Fruit fly (Drosophila melanogaster) whole organism, embryonic: ENCODE measurements around the gene CG7627.
A peak's percentile ranks its signal among the peaks of the same experiment; 100 is the strongest.

Source experiments
- B-H1 ChIP-seq: fragments of 200-800 bp; sonication (Bioruptor generic); IDR thresholded peaks from 3 replicates; pipeline ENCODE4 v1.3.6; 2022; ENCODE audit warnings: missing biosample characterization, missing genetic modification characterization
- CG1024 ChIP-seq: fragments of 200-800 bp; sonication (Bioruptor generic); IDR thresholded peaks from 2 replicates; pipeline ENCODE4 v1.3.6; 2022; ENCODE audit warnings: missing biosample characterization, missing genetic modification characterization
- CG12769 ChIP-seq: fragments of 200-800 bp; sonication (Bioruptor generic); optimal IDR thresholded peaks from 2 replicates; lab custom pipeline; 2019; ENCODE audit warnings: missing biosample characterization, mild to moderate bottlenecking, missing genetic modification characterization, moderate library complexity
- CG12942 ChIP-seq: fragments of 200-800 bp; sonication (Bioruptor generic); optimal IDR thresholded peaks from 3 replicates; lab custom pipeline; 2016; ENCODE audit warnings: missing biosample characterization, missing genetic modification characterization
- CG15479 ChIP-seq: fragments of 200-800 bp; sonication (Bioruptor generic); optimal IDR thresholded peaks from 3 replicates; lab custom pipeline; 2019; ENCODE audit warnings: missing biosample characterization, mild to moderate bottlenecking, missing genetic modification characterization, moderate library complexity
- CG1603 ChIP-seq: fragments of 200-800 bp; sonication (Bioruptor generic); optimal IDR thresholded peaks from 2 replicates; lab custom pipeline; 2019; ENCODE audit warnings: missing biosample characterization, mild to moderate bottlenecking, missing genetic modification characterization, moderate library complexity
- CG31441 ChIP-seq: fragments of 200-800 bp; sonication (Bioruptor generic); IDR thresholded peaks from 2 replicates; pipeline ENCODE4 v1.3.6; 2022; ENCODE audit warnings: missing biosample characterization, missing genetic modification characterization
- CG32772 ChIP-seq: fragments of 200-800 bp; sonication (Bioruptor generic); IDR thresholded peaks from 2 replicates; pipeline ENCODE4 v1.3.6; 2022; ENCODE audit warnings: missing biosample characterization, missing genetic modification characterization
- CG3847 ChIP-seq: fragments of 200-800 bp; sonication (Bioruptor generic); IDR thresholded peaks from 2 replicates; pipeline ENCODE4 v1.3.6; 2022; ENCODE audit warnings: missing biosample characterization, missing genetic modification characterization
- CG4360 ChIP-seq: fragments of 200-800 bp; sonication (Bioruptor generic); IDR thresholded peaks from 2 replicates; pipeline ENCODE4 v1.3.6; 2022; ENCODE audit warnings: missing biosample characterization, missing genetic modification characterization
- CG5245 ChIP-seq: fragments of 200-800 bp; sonication (Bioruptor generic); optimal IDR thresholded peaks from 3 replicates; lab custom pipeline; 2016; ENCODE audit warnings: missing biosample characterization, missing genetic modification characterization
- CG6683 ChIP-seq: fragments of 200-800 bp; sonication (Bioruptor generic); optimal IDR thresholded peaks from 2 replicates; lab custom pipeline; 2017; ENCODE audit warnings: missing biosample characterization, mild to moderate bottlenecking, missing genetic modification characterization, missing genetic modification reagents
- CkIIα-i1 ChIP-seq: fragments of 200-800 bp; sonication (Bioruptor generic); IDR thresholded peaks from 2 replicates; pipeline ENCODE4 v1.3.6; 2022; ENCODE audit warnings: missing biosample characterization, missing genetic modification characterization
- Dek ChIP-seq: fragments of 200-800 bp; sonication (Bioruptor generic); optimal IDR thresholded peaks from 3 replicates; lab custom pipeline; 2019; ENCODE audit warnings: missing biosample characterization, mild to moderate bottlenecking, missing genetic modification characterization, moderate library complexity
- Dfd ChIP-seq, 2 experiments: fragments of >200 bp; optimal IDR thresholded peaks; 2 replicates each; lab custom pipeline; 2017; ENCODE audit warnings: missing biosample characterization in 2 of 2, missing genetic modification characterization in 2 of 2
- Dref ChIP-seq: fragments of 200-800 bp; sonication (Bioruptor generic); IDR thresholded peaks from 2 replicates; pipeline ENCODE4 v1.3.6; 2022; ENCODE audit warnings: missing biosample characterization, missing genetic modification characterization
- Fer2 ChIP-seq: fragments of 200-800 bp; sonication (Bioruptor generic); optimal IDR thresholded peaks from 2 replicates; lab custom pipeline; 2018; ENCODE audit warnings: missing biosample characterization, mild to moderate bottlenecking, missing genetic modification characterization, moderate library complexity
- HLH3B ChIP-seq: fragments of 200-800 bp; sonication (Bioruptor generic); IDR thresholded peaks from 2 replicates; pipeline ENCODE4 v1.3.6; 2022; ENCODE audit warnings: missing biosample characterization, missing genetic modification characterization
- HLH4C ChIP-seq: fragments of 200-800 bp; sonication (Bioruptor generic); IDR thresholded peaks from 3 replicates; pipeline ENCODE4 v1.3.6; 2022; ENCODE audit warnings: missing biosample characterization, missing genetic modification characterization; ENCODE audit not compliant: partially characterized antibody
- Hmx ChIP-seq: fragments of 200-800 bp; sonication (Bioruptor generic); optimal IDR thresholded peaks from 2 replicates; lab custom pipeline; 2016; ENCODE audit warnings: missing biosample characterization, missing genetic modification characterization
- Hr51 ChIP-seq, 2 experiments: fragments of 200-800 bp; sonication (Bioruptor generic); optimal IDR thresholded peaks; 2 replicates in 1 of 2; 3 replicates in 1 of 2; lab custom pipeline; 2016 to 2018; ENCODE audit warnings: missing biosample characterization in 2 of 2, missing genetic modification characterization in 2 of 2, mild to moderate bottlenecking in 1 of 2, moderate library complexity in 1 of 2
- NC2β ChIP-seq: fragments of 200-800 bp; sonication (Bioruptor generic); optimal IDR thresholded peaks from 2 replicates; lab custom pipeline; 2016; ENCODE audit warnings: missing biosample characterization, missing genetic modification characterization
- Ravus ChIP-seq: fragments of 200-800 bp; sonication (Bioruptor generic); IDR thresholded peaks from 2 replicates; pipeline ENCODE4 v1.3.6; 2022; ENCODE audit warnings: missing biosample characterization, missing genetic modification characterization
- Scr ChIP-seq: fragments of 200-800 bp; sonication (Bioruptor generic); IDR thresholded peaks from 2 replicates; pipeline ENCODE4 v1.3.6; 2022; ENCODE audit warnings: missing biosample characterization, missing genetic modification characterization; ENCODE audit not compliant: partially characterized antibody
- ash1 ChIP-seq: fragments of 200-800 bp; sonication (Bioruptor generic); optimal IDR thresholded peaks from 2 replicates; lab custom pipeline; 2018; ENCODE audit warnings: missing biosample characterization, mild to moderate bottlenecking, missing genetic modification characterization
- danr ChIP-seq: fragments of 200-800 bp; sonication (Bioruptor generic); IDR thresholded peaks from 2 replicates; pipeline ENCODE4 v1.3.6; 2022; ENCODE audit warnings: missing biosample characterization, missing genetic modification characterization
- dysf ChIP-seq: fragments of 200-800 bp; sonication (Bioruptor generic); IDR thresholded peaks from 3 replicates; pipeline ENCODE4 v1.3.6; 2022; ENCODE audit warnings: missing biosample characterization, missing genetic modification characterization
- emc ChIP-seq: fragments of 200-800 bp; sonication (Bioruptor generic); optimal IDR thresholded peaks from 2 replicates; lab custom pipeline; 2016; ENCODE audit warnings: missing biosample characterization, missing genetic modification characterization
- eyg ChIP-seq: fragments of 200-800 bp; sonication (Bioruptor generic); optimal IDR thresholded peaks from 3 replicates; lab custom pipeline; 2016; ENCODE audit warnings: missing biosample characterization, missing genetic modification characterization
- fd102C ChIP-seq: fragments of 200-800 bp; sonication (Bioruptor generic); optimal IDR thresholded peaks from 2 replicates; lab custom pipeline; 2018; ENCODE audit warnings: missing biosample characterization, mild to moderate bottlenecking, missing genetic modification characterization, moderate library complexity
- ftz-f1 ChIP-seq: fragments of 200-800 bp; sonication (Bioruptor generic); optimal IDR thresholded peaks from 2 replicates; lab custom pipeline; 2016; ENCODE audit warnings: missing biosample characterization, missing genetic modification characterization
- gcm2 ChIP-seq: fragments of 200-800 bp; sonication (Bioruptor generic); optimal IDR thresholded peaks from 2 replicates; lab custom pipeline; 2016; ENCODE audit warnings: missing biosample characterization, missing genetic modification characterization
- grn ChIP-seq: fragments of 200-800 bp; sonication (Bioruptor generic); optimal IDR thresholded peaks from 3 replicates; lab custom pipeline; 2017; ENCODE audit warnings: missing biosample characterization, missing genetic modification characterization
- insv ChIP-seq, 2 experiments: fragments of 200-800 bp; sonication (Bioruptor generic); optimal IDR thresholded peaks; 3 replicates each; lab custom pipeline; 2016 to 2018; ENCODE audit warnings: missing biosample characterization in 2 of 2, missing genetic modification characterization in 2 of 2
- lab ChIP-seq: fragments of 200-800 bp; sonication (Bioruptor generic); optimal IDR thresholded peaks from 3 replicates; lab custom pipeline; 2017; ENCODE audit warnings: missing biosample characterization, missing genetic modification characterization, mild to moderate bottlenecking, moderate library complexity, missing genetic modification reagents
- luna ChIP-seq: fragments of 200-800 bp; sonication (Bioruptor generic); optimal IDR thresholded peaks from 2 replicates; lab custom pipeline; 2016; ENCODE audit warnings: missing biosample characterization, missing genetic modification characterization
- nau ChIP-seq: fragments of 200-800 bp; sonication (Bioruptor generic); optimal IDR thresholded peaks from 3 replicates; lab custom pipeline; 2017; ENCODE audit warnings: missing biosample characterization, mild to moderate bottlenecking, missing genetic modification characterization, missing genetic modification reagents
- sens-2 ChIP-seq: fragments of 200-800 bp; sonication (Bioruptor generic); IDR thresholded peaks from 2 replicates; pipeline ENCODE4 v1.3.6; 2022; ENCODE audit warnings: missing biosample characterization, missing genetic modification characterization
- trh ChIP-seq: fragments of 200-800 bp; sonication (Bioruptor generic); optimal IDR thresholded peaks from 2 replicates; lab custom pipeline; 2016; ENCODE audit warnings: missing biosample characterization, missing genetic modification characterization
- unc-4 ChIP-seq: fragments of 200-800 bp; sonication (Bioruptor generic); IDR thresholded peaks from 2 replicates; pipeline ENCODE4 v1.3.6; 2022; ENCODE audit warnings: missing biosample characterization, missing genetic modification characterization; ENCODE audit not compliant: partially characterized antibody
- wdn ChIP-seq: fragments of 200-800 bp; sonication (Bioruptor generic); IDR thresholded peaks from 2 replicates; pipeline ENCODE4 v1.3.6; 2022; ENCODE audit warnings: missing biosample characterization, missing genetic modification characterization

The CG7627 gene

dm6 chr2L:8362273-8362954 lies at the start of gene CG7627 (continued):
- TF ChIP-seq Dref (GFP tag; lab: Robert Waterston, UW) (peak; percentile 27), CG3847 (GFP tag; lab: Robert Waterston, UW) (peak; percentile 74), luna (GFP tag; lab: Kevin White, UChicago) (peak; percentile 1), CG1603 (tag; lab: Kevin White, UChicago) (peak; percentile 80), gcm2 (GFP tag; lab: Kevin White, UChicago) (peak; percentile 57), CG15479 (GFP tag; lab: Kevin White, UChicago) (no peak), danr (GFP tag; lab: Robert Waterston, UW) (0 out of 2 replicates have a peak, but pooled peaks have one; percentile 40), dysf (GFP tag; lab: Robert Waterston, UW) (peak; percentile 86), unc-4 (GFP tag; lab: Robert Waterston, UW) (no peak), Hmx (peak; percentile 20), CG12769 (tag; lab: Kevin White, UChicago) (peak; percentile 69), Hr51 (GFP tag; optimal IDR thresholded peaks at IDR 0.05; lab: Kevin White, UChicago) (peak; percentile 21 to 77), CG4360 (0 out of 2 replicates have a peak, but pooled peaks have one; percentile 23), ftz-f1 (no peak), CG31441 (GFP tag; lab: Robert Waterston, UW) (peak; percentile 81), Ravus (GFP tag; lab: Robert Waterston, UW) (peak; percentile 54), Dfd (GFP tag; optimal IDR thresholded peaks at IDR 0.05; lab: Kevin White, UChicago) (no peak), Fer2 (tag; lab: Kevin White, UChicago) (peak; percentile 58), trh (GFP tag; lab: Kevin White, UChicago) (peak; percentile 34), NC2β (GFP tag; lab: Kevin White, UChicago) (peak; percentile 49), ash1 (GFP tag; lab: Kevin White, UChicago) (no peak), sens-2 (GFP tag; lab: Robert Waterston, UW) (no peak), CG5245 (peak; percentile 61), Dek (peak; percentile 65), lab (peak; percentile 88), emc (peak; percentile 39), HLH4C (no peak), Scr (0 out of 2 replicates have a peak, but pooled peaks have one; percentile 26), nau (GFP tag; lab: Kevin White, UChicago) (peak; percentile 34), CG32772 (GFP tag; lab: Robert Waterston, UW) (peak; percentile 56), CG1024 (GFP tag; lab: Robert Waterston, UW) (peak; percentile 46; the same call in 1 of the 2 replicates), B-H1 (no peak), grn (GFP tag; lab: Kevin White, UChicago) (peak; percentile 3), eyg (GFP tag; lab: Kevin White, UChicago) (peak; percentile 50), HLH3B (peak; percentile 81), CG12942 (peak; percentile 37), fd102C (no peak), CkIIα-i1 (GFP tag; lab: Robert Waterston, UW) (0 out of 2 replicates have a peak, but pooled peaks have one; percentile 37), insv (GFP tag; optimal IDR thresholded peaks at IDR 0.05; lab: Kevin White, UChicago) (peak in 1 of 2 experiments; percentile 82), CG6683 (peak; percentile 63), wdn (GFP tag; lab: Robert Waterston, UW) (peak; percentile 58)
